Fruit fly (Drosophila melanogaster) whole organism, adult: ENCODE data around the gene CG7778.

Source experiments
- CG14711 ChIP-seq: fragments of 200-800 bp; sonication (Bioruptor generic); optimal IDR thresholded peaks from 2 replicates; lab custom pipeline; 2018; ENCODE audit warnings: missing biosample characterization, mild to moderate bottlenecking, missing genetic modification characterization, moderate library complexity
- CG5204 ChIP-seq: fragments of 200-800 bp; sonication (Bioruptor generic); optimal IDR thresholded peaks from 2 replicates; lab custom pipeline; 2016; ENCODE audit warnings: missing biosample characterization, missing genetic modification characterization
- CG7045 ChIP-seq: fragments of 200-800 bp; sonication (Bioruptor generic); optimal IDR thresholded peaks from 2 replicates; lab custom pipeline; 2017; ENCODE audit warnings: missing biosample characterization, mild to moderate bottlenecking, missing genetic modification characterization
- bab1 ChIP-seq: fragments of 200-800 bp; sonication (Bioruptor generic); optimal IDR thresholded peaks from 3 replicates; lab custom pipeline; 2019; ENCODE audit warnings: missing biosample characterization, mild to moderate bottlenecking, missing genetic modification characterization, moderate library complexity
- cic ChIP-seq: fragments of 200-800 bp; sonication (Bioruptor generic); optimal IDR thresholded peaks from 2 replicates; lab custom pipeline; 2017; ENCODE audit warnings: missing biosample characterization, mild to moderate bottlenecking, missing genetic modification characterization, moderate library complexity
- cnc ChIP-seq, 2 experiments: fragments of >200 bp; optimal IDR thresholded peaks; 2 replicates each; lab custom pipeline; 2017
- kay ChIP-seq: fragments of 200-800 bp; sonication (Bioruptor generic); peaks from one replicate; lab custom pipeline; 2016; ENCODE audit warnings: missing biosample characterization, missing genetic modification characterization, borderline replicate concordance
- ovo ChIP-seq: fragments of 200-800 bp; sonication (Bioruptor generic); optimal IDR thresholded peaks from 2 replicates; lab custom pipeline; 2016; ENCODE audit warnings: missing biosample characterization, missing genetic modification characterization
- pad ChIP-seq: fragments of 200-800 bp; sonication (Bioruptor generic); optimal IDR thresholded peaks from 3 replicates; lab custom pipeline; 2017; ENCODE audit warnings: missing biosample characterization, missing genetic modification characterization, mild to moderate bottlenecking, moderate library complexity, missing genetic modification reagents
- tj ChIP-seq: fragments of 200-800 bp; sonication (Bioruptor generic); optimal IDR thresholded peaks from 3 replicates; lab custom pipeline; 2017; ENCODE audit warnings: missing biosample characterization, mild to moderate bottlenecking, missing genetic modification characterization, moderate library complexity
- toe ChIP-seq: fragments of 200-800 bp; sonication (Bioruptor generic); optimal IDR thresholded peaks from 2 replicates; lab custom pipeline; 2016; ENCODE audit warnings: missing biosample characterization, missing genetic modification characterization

DNA sequence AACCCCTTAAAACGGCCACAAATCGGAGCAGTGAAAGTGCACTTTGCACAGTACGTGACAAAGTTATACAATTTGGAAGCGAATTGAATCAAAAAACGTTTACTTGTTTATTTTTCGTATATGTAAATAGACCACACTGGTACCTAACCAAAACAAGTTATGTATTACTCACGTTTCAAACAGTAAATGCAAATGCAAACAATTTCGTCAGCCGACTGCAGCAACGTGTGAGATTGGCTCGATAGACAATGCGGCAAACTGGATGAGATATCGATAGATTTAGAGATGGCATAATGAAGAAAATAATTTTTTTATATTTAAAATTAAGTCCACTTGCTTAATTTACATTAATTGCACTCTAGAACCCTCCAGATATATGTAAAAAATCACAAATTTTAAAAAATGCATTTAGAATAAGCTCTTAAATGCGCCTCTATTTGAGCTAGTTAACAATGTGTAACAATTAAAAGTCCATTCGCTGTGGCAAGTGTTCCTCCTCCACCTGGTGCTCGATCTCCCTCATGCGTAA lies 35.2 kb downstream of the CG7778 start, which contains the start of gene AlaRS:
- TF ChIP-seq kay (GFP tag; lab: Kevin White, UChicago), result peak; percentile 87
- peak; percentile 34 for TF ChIP-seq toe
- TF ChIP-seq tj (GFP tag; lab: Kevin White, UChicago), result peak; percentile 69
- TF ChIP-seq CG5204 (GFP tag; lab: Kevin White, UChicago), result peak; percentile 37
- no peak for TF ChIP-seq ovo (GFP tag; lab: Kevin White, UChicago)
- TF ChIP-seq cnc (optimal IDR thresholded peaks at IDR 0.05; lab: Kevin White, UChicago), result no peak
- no peak for TF ChIP-seq pad
- peak; percentile 29 for TF ChIP-seq CG7045
- peak; percentile 71 for TF ChIP-seq bab1 (GFP tag; lab: Kevin White, UChicago)
- TF ChIP-seq CG14711, result peak; percentile 52
- TF ChIP-seq cic (GFP tag; lab: Kevin White, UChicago), result peak; percentile 24
